Fruit fly (Drosophila melanogaster): ENCODE data around the gene CG43732.

CG43732 gene

dm6 chr3R:18924636-18924977 lies 25.4 kb upstream of the CG43732 start:
- TF ChIP-seq CG6254 (GFP tag; optimal IDR thresholded peaks at IDR 0.05) (peak; percentile 94), D (optimal IDR thresholded peaks at IDR 0.05) (no peak), D (GFP tag; optimal IDR thresholded peaks at IDR 0.05) (no peak)

- TF ChIP-seq CG9437 (GFP tag; optimal IDR thresholded peaks at IDR 0.05) (no peak), CG17829 (tag; optimal IDR thresholded peaks at IDR 0.05) (no peak), pita (GFP tag; optimal IDR thresholded peaks at IDR 0.05) (no peak), peb (GFP tag; IDR thresholded peaks at IDR 0.05) (no peak), Ravus (GFP tag; IDR thresholded peaks at IDR 0.05) (no peak), CrebB (tag; optimal IDR thresholded peaks at IDR 0.05) (no peak), maf-S (GFP tag; optimal IDR thresholded peaks at IDR 0.05) (no peak), Sry-δ (GFP tag; optimal IDR thresholded peaks at IDR 0.05) (peak; percentile 78), hb (GFP tag; IDR thresholded peaks at IDR 0.05; ENCODE audit: partially characterized antibody) (peak; percentile 62; the same call in 2 of the 3 replicates), CG10274 (GFP tag; optimal IDR thresholded peaks at IDR 0.05) (no peak), CG4820 (GFP tag; optimal IDR thresholded peaks at IDR 0.05) (no peak), NFAT (GFP tag; IDR thresholded peaks at IDR 0.05) (peak; percentile 61), shn (GFP tag; optimal IDR thresholded peaks at IDR 0.05) (no peak), ERR (GFP tag; optimal IDR thresholded peaks at IDR 0.05) (peak; percentile 51), CG8089 (GFP tag; optimal IDR thresholded peaks at IDR 0.05) (no peak), tin (GFP tag; optimal IDR thresholded peaks at IDR 0.05) (no peak), CG13287 (GFP tag; IDR thresholded peaks at IDR 0.05; ENCODE audit: partially characterized antibody) (peak; percentile 86), Doc3 (GFP tag; IDR thresholded peaks at IDR 0.05; ENCODE audit: partially characterized antibody) (peak; percentile 70), Bteb2 (GFP tag; optimal IDR thresholded peaks at IDR 0.05) (no peak), tll (GFP tag; optimal IDR thresholded peaks at IDR 0.05) (peak in 1 of 2 experiments; percentile 20), sug (tag; optimal IDR thresholded peaks at IDR 0.05) (peak; percentile 22), CG4617 (GFP tag; optimal IDR thresholded peaks at IDR 0.05; ENCODE audit: borderline replicate concordance) (peak; percentile 22), CG14050 (GFP tag; IDR thresholded peaks at IDR 0.05) (0 out of 3 replicates have a peak, but pooled peaks have one; percentile 10), CG6683 (GFP tag; optimal IDR thresholded peaks at IDR 0.05) (no peak), Dp (GFP tag; optimal IDR thresholded peaks at IDR 0.05) (peak; percentile 69), Hr78 (GFP tag; optimal IDR thresholded peaks at IDR 0.05) (peak in 1 of 2 experiments; percentile 35), CG34422 (GFP tag; IDR thresholded peaks at IDR 0.05) (peak; percentile 80; the same call in 1 of the 3 replicates), Spps (tag; optimal IDR thresholded peaks at IDR 0.05) (no peak), tna (GFP tag; IDR thresholded peaks at IDR 0.05; ENCODE audit: partially characterized antibody) (peak; percentile 57), MESR4 (GFP tag; optimal IDR thresholded peaks at IDR 0.05) (peak; percentile 93), CG11504 (tag; optimal IDR thresholded peaks at IDR 0.05) (peak; percentile 52), CG14860 (GFP tag; IDR thresholded peaks at IDR 0.05; ENCODE audit: partially characterized antibody) (peak; percentile 60; the same call in 2 of the 3 replicates), zen2 (GFP tag; IDR thresholded peaks at IDR 0.05; ENCODE audit: partially characterized antibody) (peak; percentile 52; the same call in 2 of the 3 replicates), CHES-1-like (GFP tag; optimal IDR thresholded peaks at IDR 0.05) (peak; percentile 45), CG31365 (tag; optimal IDR thresholded peaks at IDR 0.05) (no peak), sima (GFP tag; optimal IDR thresholded peaks at IDR 0.05) (no peak), CG7963 (GFP tag; IDR thresholded peaks at IDR 0.05; ENCODE audit: partially characterized antibody) (peak; percentile 68), bigmax (GFP tag; optimal IDR thresholded peaks at IDR 0.05) (peak; percentile 91), sd (tag; optimal IDR thresholded peaks at IDR 0.05) (peak; percentile 39), sna (GFP tag; IDR thresholded peaks at IDR 0.05; ENCODE audit: partially characterized antibody) (0 out of 2 replicates have a peak, but pooled peaks have one; percentile 64), CG2199 (GFP tag; IDR thresholded peaks at IDR 0.05) (no peak), knrl (GFP tag; IDR thresholded peaks at IDR 0.05; ENCODE audit: partially characterized antibody) (peak; percentile 83), CG7556 (GFP tag; optimal IDR thresholded peaks at IDR 0.05) (peak; percentile 61), pnt (GFP tag; optimal IDR thresholded peaks at IDR 0.05) (no peak)
Observed at dm6 chr3R:18928346-18928917, 21.6 kb upstream of the CG43732 start, which contains the start of gene Mpc1. Mpc1 (minus strand) TSS chr3R:18928659.
